Worm (Caenorhabditis elegans) whole organism, L1 larva: ENCODE results near the gene ecps-1.
A peak's percentile ranks its signal among the peaks of the same experiment; 100 is the strongest.

ENCODE experiments used
- C04F5.9 ChIP-seq: sonication (generic microtip); optimal IDR thresholded peaks from 2 replicates; lab custom pipeline; 2016; ENCODE audit warnings: missing genetic modification characterization, missing compliant biosample characterization
- C16A3.4 ChIP-seq: fragments of 150-350 bp; optimal IDR thresholded peaks from 2 replicates; lab custom pipeline; 2014; ENCODE audit warnings: missing biosample characterization, missing genetic modification characterization
- C34B4.2 ChIP-seq: sonication (generic microtip); optimal IDR thresholded peaks from 2 replicates; lab custom pipeline; 2017; ENCODE audit warnings: mild to moderate bottlenecking, missing genetic modification characterization, missing compliant biosample characterization
- F16B12.6 ChIP-seq: fragments of 150-350 bp; optimal IDR thresholded peaks from 2 replicates; lab custom pipeline; 2014; ENCODE audit warnings: missing biosample characterization, missing genetic modification characterization
- Y116A8C.19 ChIP-seq: sonication (generic microtip); optimal IDR thresholded peaks from 2 replicates; lab custom pipeline; 2016; ENCODE audit warnings: missing compliant biosample characterization, missing genetic modification characterization, borderline replicate concordance
- alr-1 ChIP-seq: fragments of 200-800 bp; sonication (Bioruptor generic); optimal IDR thresholded peaks from 2 replicates; lab custom pipeline; 2018; ENCODE audit warnings: borderline replicate concordance, mild to moderate bottlenecking, missing genetic modification characterization, missing compliant biosample characterization
- blmp-1 ChIP-seq: fragments of 150-350 bp; optimal IDR thresholded peaks from 2 replicates; lab custom pipeline; 2014; ENCODE audit warnings: missing biosample characterization, missing genetic modification characterization
- ceh-63 ChIP-seq: fragments of 200-800 bp; sonication (Bioruptor generic); optimal IDR thresholded peaks from 2 replicates; lab custom pipeline; 2018; ENCODE audit warnings: mild to moderate bottlenecking, missing genetic modification characterization, missing compliant biosample characterization
- ceh-8 ChIP-seq: fragments of 200-800 bp; sonication (Bioruptor generic); optimal IDR thresholded peaks from 2 replicates; lab custom pipeline; 2018; ENCODE audit warnings: mild to moderate bottlenecking, missing genetic modification characterization, moderate library complexity, missing compliant biosample characterization
- ceh-82 ChIP-seq, 3 experiments: fragments of 150-350 bp in 1 of 3; sonication (generic microtip) in 2 of 3; optimal IDR thresholded peaks; 2 replicates each; lab custom pipeline; 2014 to 2017; ENCODE audit warnings: missing biosample characterization in 3 of 3, missing genetic modification characterization in 3 of 3
- ceh-88 ChIP-seq: fragments of 200-800 bp; sonication (Bioruptor generic); IDR thresholded peaks from 2 replicates; pipeline ENCODE4 v1.3.6; 2022; ENCODE audit warnings: missing genetic modification characterization, missing compliant biosample characterization
- ceh-90 ChIP-seq: sonication (generic microtip); optimal IDR thresholded peaks from 2 replicates; lab custom pipeline; 2016; ENCODE audit warnings: missing genetic modification characterization, missing compliant biosample characterization
- efl-1 ChIP-seq, 4 experiments: fragments of 150-350 bp; optimal IDR thresholded peaks in 3 of 4; peaks in 1 of 4; 1 replicate in 1 of 4; 2 replicates in 3 of 4; lab custom pipeline; 2014; ENCODE audit warnings: missing biosample characterization in 2 of 4, missing genetic modification characterization in 2 of 4, missing genetic modification reagents in 2 of 4
- efl-3 ChIP-seq: fragments of 200-800 bp; sonication (Bioruptor generic); optimal IDR thresholded peaks from 2 replicates; lab custom pipeline; 2018; ENCODE audit warnings: mild to moderate bottlenecking, missing genetic modification characterization, missing compliant biosample characterization
- egl-13 ChIP-seq: sonication (generic microtip); optimal IDR thresholded peaks from 2 replicates; lab custom pipeline; 2016; ENCODE audit warnings: missing genotype, missing genetic modification reagents, missing genetic modification characterization, missing compliant biosample characterization
- egl-27 ChIP-seq, 2 experiments: fragments of 150-350 bp in 1 of 2; sonication (generic microtip); optimal IDR thresholded peaks; 3 replicates each; lab custom pipeline; 2017 to 2018; ENCODE audit warnings: missing biosample characterization in 2 of 2, missing genetic modification characterization in 2 of 2, missing genetic modification reagents in 2 of 2
- elt-3 ChIP-seq, 6 experiments: fragments of 150-350 bp in 1 of 6; sonication (generic microtip); optimal IDR thresholded peaks; 2 replicates each; lab custom pipeline; 2017 to 2018; ENCODE audit warnings: missing biosample characterization in 6 of 6, missing genetic modification characterization in 6 of 6, inconsistent platforms in 1 of 6
- ets-5 ChIP-seq: fragments of 200-800 bp; sonication (Bioruptor generic); IDR thresholded peaks from 2 replicates; pipeline ENCODE4 v1.3.6; 2022; ENCODE audit warnings: missing genetic modification characterization, missing compliant biosample characterization
- fkh-4 ChIP-seq: sonication (generic microtip); optimal IDR thresholded peaks from 2 replicates; lab custom pipeline; 2016; ENCODE audit warnings: missing compliant biosample characterization, missing genetic modification characterization, borderline replicate concordance
- fos-1 ChIP-seq: fragments of 150-350 bp; optimal IDR thresholded peaks from 2 replicates; lab custom pipeline; 2014; ENCODE audit warnings: missing biosample characterization, missing genetic modification characterization
- grh-1 ChIP-seq: fragments of 200-800 bp; sonication (Bioruptor generic); IDR thresholded peaks from 2 replicates; pipeline ENCODE4 v1.3.6; 2022; ENCODE audit warnings: missing genetic modification reagents, missing genetic modification characterization, missing compliant biosample characterization
- hpl-2 ChIP-seq: fragments of 150-350 bp; optimal IDR thresholded peaks from 2 replicates; lab custom pipeline; 2014; ENCODE audit warnings: missing biosample characterization, missing genetic modification reagents, missing genetic modification characterization
- irx-1 ChIP-seq: sonication (generic microtip); optimal IDR thresholded peaks from 2 replicates; lab custom pipeline; 2016; ENCODE audit warnings: missing genetic modification characterization, missing compliant biosample characterization
- lin-13 ChIP-seq: fragments of 150-350 bp; optimal IDR thresholded peaks from 2 replicates; lab custom pipeline; 2014; ENCODE audit warnings: missing biosample characterization, missing genetic modification reagents, missing genetic modification characterization
- lin-39 ChIP-seq: fragments of 150-350 bp; optimal IDR thresholded peaks from 2 replicates; lab custom pipeline; 2014; ENCODE audit warnings: missing biosample characterization, missing genetic modification reagents, missing genetic modification characterization
- lsy-2 ChIP-seq, 2 experiments: fragments of 150-350 bp; optimal IDR thresholded peaks; 2 replicates each; lab custom pipeline; 2014; ENCODE audit warnings: missing biosample characterization in 2 of 2, missing genetic modification characterization in 2 of 2
- mef-2 ChIP-seq: fragments of 150-350 bp; optimal IDR thresholded peaks from 2 replicates; lab custom pipeline; 2014; ENCODE audit warnings: missing biosample characterization, missing genetic modification characterization
- nhr-11 ChIP-seq: fragments of 150-350 bp; optimal IDR thresholded peaks from 2 replicates; lab custom pipeline; 2014; ENCODE audit warnings: missing biosample characterization, missing genetic modification characterization
- nhr-12 ChIP-seq: sonication (generic microtip); optimal IDR thresholded peaks from 2 replicates; lab custom pipeline; 2017; ENCODE audit warnings: missing biosample characterization, missing genetic modification characterization
- nhr-19 ChIP-seq: fragments of 200-800 bp; sonication (Bioruptor generic); conservative IDR thresholded peaks from 2 replicates; pipeline ENCODE4 v1.3.6; 2022; ENCODE audit warnings: missing genetic modification characterization, missing compliant biosample characterization
- nhr-47 ChIP-seq: sonication (generic microtip); optimal IDR thresholded peaks from 2 replicates; lab custom pipeline; 2016; ENCODE audit warnings: mild to moderate bottlenecking, missing genetic modification characterization, moderate library complexity, missing compliant biosample characterization
- nhr-76 ChIP-seq: sonication (generic microtip); optimal IDR thresholded peaks from 2 replicates; lab custom pipeline; 2017; ENCODE audit warnings: missing biosample characterization, missing genetic modification characterization
- nhr-84 ChIP-seq: sonication (generic microtip); optimal IDR thresholded peaks from 2 replicates; lab custom pipeline; 2017; ENCODE audit warnings: missing biosample characterization, missing genetic modification characterization
- nhr-90 ChIP-seq: sonication (generic microtip); optimal IDR thresholded peaks from 2 replicates; lab custom pipeline; 2016; ENCODE audit warnings: mild to moderate bottlenecking, missing genetic modification characterization, missing compliant biosample characterization; ENCODE audit not compliant: poor library complexity
- pag-3 ChIP-seq: sonication (generic microtip); optimal IDR thresholded peaks from 2 replicates; lab custom pipeline; 2017; ENCODE audit warnings: missing genetic modification characterization, mild to moderate bottlenecking, missing compliant biosample characterization, antibody characterized with exemption, borderline replicate concordance; ENCODE audit not compliant: insufficient read depth
- pax-3 ChIP-seq: fragments of 200-800 bp; sonication (Bioruptor generic); optimal IDR thresholded peaks from 2 replicates; lab custom pipeline; 2018; ENCODE audit warnings: mild to moderate bottlenecking, missing genetic modification characterization, moderate library complexity, missing compliant biosample characterization
- pqm-1 ChIP-seq: sonication (generic microtip); optimal IDR thresholded peaks from 3 replicates; lab custom pipeline; 2017; ENCODE audit warnings: missing biosample characterization, missing genetic modification characterization
- skn-1 ChIP-seq: fragments of 150-350 bp; optimal IDR thresholded peaks from 2 replicates; lab custom pipeline; 2014; ENCODE audit warnings: missing biosample characterization, missing genetic modification characterization
- snpc-4 ChIP-seq: fragments of 150-350 bp; optimal IDR thresholded peaks from 2 replicates; lab custom pipeline; 2014; ENCODE audit warnings: missing biosample characterization, missing genetic modification characterization
- snu-23 ChIP-seq: sonication (generic microtip); optimal IDR thresholded peaks from 2 replicates; lab custom pipeline; 2016; ENCODE audit warnings: missing genetic modification characterization, missing compliant biosample characterization
- sox-4 ChIP-seq: sonication (generic microtip); optimal IDR thresholded peaks from 2 replicates; lab custom pipeline; 2016; ENCODE audit warnings: missing genetic modification characterization, missing compliant biosample characterization
- sup-37 ChIP-seq: fragments of 200-800 bp; sonication (Bioruptor generic); optimal IDR thresholded peaks from 2 replicates; lab custom pipeline; 2018; ENCODE audit warnings: mild to moderate bottlenecking, missing genetic modification characterization, missing compliant biosample characterization
- tbx-2 ChIP-seq: sonication (generic microtip); optimal IDR thresholded peaks from 2 replicates; lab custom pipeline; 2016; ENCODE audit warnings: missing genetic modification characterization, missing compliant biosample characterization
- unc-30 ChIP-seq: sonication (generic microtip); optimal IDR thresholded peaks from 2 replicates; lab custom pipeline; 2017; ENCODE audit warnings: missing biosample characterization, missing genetic modification characterization
- unc-62 ChIP-seq: fragments of 150-350 bp; optimal IDR thresholded peaks from 2 replicates; lab custom pipeline; 2014; ENCODE audit warnings: missing biosample characterization, missing genetic modification reagents, missing genetic modification characterization
- unc-86 ChIP-seq: sonication (generic microtip); optimal IDR thresholded peaks from 2 replicates; lab custom pipeline; 2016; ENCODE audit warnings: missing genetic modification characterization, missing compliant biosample characterization
- vab-15 ChIP-seq: sonication (generic microtip); optimal IDR thresholded peaks from 2 replicates; lab custom pipeline; 2017; ENCODE audit warnings: missing genotype, mild to moderate bottlenecking, missing genetic modification characterization, missing compliant biosample characterization
- xbp-1 ChIP-seq: sonication (generic microtip); optimal IDR thresholded peaks from 2 replicates; lab custom pipeline; 2016; ENCODE audit warnings: missing genetic modification characterization, missing compliant biosample characterization
- zag-1 ChIP-seq: fragments of 150-350 bp; optimal IDR thresholded peaks from 2 replicates; lab custom pipeline; 2014; ENCODE audit warnings: missing biosample characterization, missing genetic modification characterization
- zip-4 ChIP-seq: fragments of 200-800 bp; sonication (Bioruptor generic); optimal IDR thresholded peaks from 2 replicates; lab custom pipeline; 2018; ENCODE audit warnings: mild to moderate bottlenecking, missing genetic modification characterization, moderate library complexity, missing compliant biosample characterization
- ztf-11 ChIP-seq, 2 experiments: sonication (generic microtip); optimal IDR thresholded peaks; 2 replicates each; lab custom pipeline; 2016 to 2017; ENCODE audit warnings: missing genetic modification characterization in 2 of 2, missing biosample characterization in 1 of 2, missing compliant biosample characterization in 1 of 2

ecps-1 gene

ce11 chrIII:10506699-10507248 lies 46.4 kb upstream of the ecps-1 start, which contains the start of the genes sip-1 and sly-1 (continued):
- TF ChIP-seq nhr-12 (tag; lab: Kevin White, UChicago): no peak
- TF ChIP-seq sup-37 (GFP tag; lab: Kevin White, UChicago): peak; percentile 47
- TF ChIP-seq pax-3: peak; percentile 56
- peak; percentile 83 for TF ChIP-seq nhr-19 (GFP tag; lab: Robert Waterston, UW)
- peak; percentile 74 to 93 for TF ChIP-seq efl-1 (optimal IDR thresholded peaks at IDR 0.05; lab: Kevin White, UChicago)
- peak; percentile 92 to 99 for TF ChIP-seq efl-1 (GFP tag; optimal IDR thresholded peaks at IDR 0.05 in 1 of 2; lab: Kevin White, UChicago)
- TF ChIP-seq zip-4 (GFP tag; lab: Kevin White, UChicago): peak; percentile 72
- peak; percentile 74 for TF ChIP-seq sox-4 (tag; lab: Kevin White, UChicago)
- TF ChIP-seq C16A3.4 (tag; lab: Kevin White, UChicago): peak; percentile 84
- TF ChIP-seq mef-2 (tag; lab: Kevin White, UChicago): no peak
- peak in 1 of 2 experiments; percentile 64 for TF ChIP-seq ztf-11 (tag; optimal IDR thresholded peaks at IDR 0.05; lab: Kevin White, UChicago)
- peak in 2 of 6 experiments; percentile 62 to 75 for TF ChIP-seq elt-3 (tag; optimal IDR thresholded peaks at IDR 0.05; lab: Kevin White, UChicago)
- no peak for TF ChIP-seq vab-15 (tag; lab: Kevin White, UChicago)
- TF ChIP-seq lin-13 (GFP tag; lab: Kevin White, UChicago): peak; percentile 69
- TF ChIP-seq fkh-4 (tag; lab: Kevin White, UChicago): peak; percentile 27
- no peak for TF ChIP-seq ceh-63 (GFP tag; lab: Kevin White, UChicago)
- TF ChIP-seq tbx-2 (tag; lab: Kevin White, UChicago): peak; percentile 90
- peak; percentile 58 for TF ChIP-seq fos-1 (tag; lab: Kevin White, UChicago)
- peak; percentile 77 to 86 (median 80) for TF ChIP-seq ceh-82 (tag; optimal IDR thresholded peaks at IDR 0.05; lab: Kevin White, UChicago)
- peak; percentile 80 for TF ChIP-seq blmp-1 (tag; lab: Kevin White, UChicago)
- peak; percentile 74 for TF ChIP-seq pag-3 (tag; lab: Kevin White, UChicago)
- TF ChIP-seq C34B4.2 (tag; lab: Kevin White, UChicago): no peak
- no peak for TF ChIP-seq nhr-76
- TF ChIP-seq ceh-8 (GFP tag; lab: Kevin White, UChicago): peak; percentile 56
- peak; percentile 60 for TF ChIP-seq nhr-11 (tag; lab: Kevin White, UChicago)
- peak; percentile 74 for TF ChIP-seq C04F5.9 (tag; lab: Kevin White, UChicago)
- TF ChIP-seq ceh-88 (GFP tag; lab: Robert Waterston, UW): peak; percentile 58; the same call in 1 of the 2 replicates
- 0 out of 2 replicates have a peak, but pooled peaks have one; percentile 63 for TF ChIP-seq ets-5 (GFP tag; lab: Robert Waterston, UW)
- TF ChIP-seq snu-23: peak; percentile 90
- no peak for TF ChIP-seq egl-27 (tag; optimal IDR thresholded peaks at IDR 0.05; lab: Kevin White, UChicago)
- TF ChIP-seq grh-1: peak; percentile 74
- no peak for TF ChIP-seq nhr-84 (tag; lab: Kevin White, UChicago)
- peak; percentile 83 for TF ChIP-seq irx-1 (tag; lab: Kevin White, UChicago)
- peak; percentile 96 for TF ChIP-seq xbp-1 (tag; lab: Kevin White, UChicago)
- TF ChIP-seq Y116A8C.19 (tag; lab: Kevin White, UChicago): no peak
- TF ChIP-seq lsy-2 (tag; optimal IDR thresholded peaks at IDR 0.05; lab: Kevin White, UChicago): peak; percentile 92 to 94
- TF ChIP-seq lin-39: peak; percentile 92
- no peak for TF ChIP-seq alr-1 (tag; lab: Kevin White, UChicago)
- TF ChIP-seq pqm-1 (tag; lab: Kevin White, UChicago): no peak
- TF ChIP-seq zag-1: no peak
- TF ChIP-seq nhr-90 (tag; lab: Kevin White, UChicago): peak; percentile 88
- no peak for TF ChIP-seq efl-3
- peak; percentile 79 for TF ChIP-seq unc-86
- TF ChIP-seq unc-62: no peak
- peak; percentile 86 for TF ChIP-seq snpc-4 (tag; lab: Kevin White, UChicago)
- TF ChIP-seq unc-30: no peak
- TF ChIP-seq nhr-47 (tag; lab: Kevin White, UChicago): peak; percentile 92
- TF ChIP-seq F16B12.6 (tag; lab: Kevin White, UChicago): peak; percentile 73
- TF ChIP-seq ceh-90 (tag; lab: Kevin White, UChicago): peak; percentile 63
- no peak for TF ChIP-seq hpl-2 (GFP tag; lab: Kevin White, UChicago)
- peak; percentile 76 for TF ChIP-seq egl-13 (tag; lab: Kevin White, UChicago)
- peak; percentile 88 for TF ChIP-seq skn-1 (tag; lab: Kevin White, UChicago)
